Worm (Caenorhabditis elegans) whole organism, L4 larva: ENCODE measurements around the gene R04B5.6.

ENCODE experiments used
- F44E2.7 ChIP-seq: fragments of 200-800 bp; sonication (Bioruptor generic); IDR thresholded peaks from 2 replicates; pipeline ENCODE4 v2.1.2; 2022; ENCODE audit warnings: missing genetic modification characterization, missing compliant biosample characterization
- F49E8.2 ChIP-seq: sonication (generic microtip); optimal IDR thresholded peaks from 2 replicates; lab custom pipeline; 2016; ENCODE audit warnings: missing compliant biosample characterization, mild to moderate bottlenecking, missing genetic modification characterization, borderline replicate concordance
- T26A8.4 ChIP-seq: fragments of 200-800 bp; sonication (Bioruptor generic); IDR thresholded peaks from 2 replicates; pipeline ENCODE4 v1.3.6; 2022; ENCODE audit warnings: missing genetic modification characterization, missing compliant biosample characterization
- Y105C5A.15 ChIP-seq: fragments of 200-800 bp; sonication (Bioruptor generic); IDR thresholded peaks from 2 replicates; pipeline ENCODE4 v1.3.6; 2022; ENCODE audit warnings: missing genetic modification characterization, missing compliant biosample characterization
- Y75B8A.6 ChIP-seq: fragments of 200-800 bp; sonication (Bioruptor generic); IDR thresholded peaks from 2 replicates; pipeline ENCODE4 v1.3.6; 2022; ENCODE audit warnings: missing genetic modification reagents, missing genetic modification characterization, missing compliant biosample characterization
- aha-1 ChIP-seq: fragments of 150-350 bp; peaks from one replicate; lab custom pipeline; 2014; ENCODE audit warnings: missing biosample characterization, missing genetic modification characterization
- arid-1 ChIP-seq: fragments of 200-800 bp; sonication (Bioruptor generic); conservative IDR thresholded peaks from 2 replicates; pipeline ENCODE4 v1.3.6; 2022; ENCODE audit warnings: missing genetic modification reagents, missing genetic modification characterization, missing compliant biosample characterization
- ceh-20 ChIP-seq: fragments of 200-800 bp; sonication (Bioruptor generic); IDR thresholded peaks from 2 replicates; pipeline ENCODE4 v1.3.6; 2022; ENCODE audit warnings: missing genetic modification reagents, missing genetic modification characterization, missing compliant biosample characterization
- ceh-28 ChIP-seq: fragments of 150-350 bp; optimal IDR thresholded peaks from 2 replicates; lab custom pipeline; 2014; ENCODE audit warnings: missing biosample characterization, missing genetic modification reagents, missing genetic modification characterization
- ctbp-1 ChIP-seq: fragments of 200-800 bp; sonication (Bioruptor generic); IDR thresholded peaks from 2 replicates; pipeline ENCODE4 v1.3.6; 2022; ENCODE audit warnings: missing genetic modification reagents, missing genetic modification characterization, missing compliant biosample characterization
- daf-16 ChIP-seq, 3 experiments: sonication (generic microtip); optimal IDR thresholded peaks; 2 replicates each; lab custom pipeline; 2016 to 2017; ENCODE audit warnings: missing genetic modification characterization in 3 of 3, missing genetic modification reagents in 3 of 3, mild to moderate bottlenecking in 2 of 3, missing compliant biosample characterization in 2 of 3, missing biosample characterization in 1 of 3, moderate library complexity in 1 of 3
- dmd-6 ChIP-seq: fragments of 200-800 bp; sonication (Bioruptor generic); IDR thresholded peaks from 2 replicates; pipeline ENCODE4 v1.3.6; 2022; ENCODE audit warnings: missing genetic modification reagents, missing genetic modification characterization, missing compliant biosample characterization
- dpl-1 ChIP-seq: fragments of 150-350 bp; optimal IDR thresholded peaks from 2 replicates; lab custom pipeline; 2014; ENCODE audit warnings: missing biosample characterization, missing genetic modification reagents, missing genetic modification characterization
- duxl-1 ChIP-seq: sonication (generic microtip); optimal IDR thresholded peaks from 2 replicates; lab custom pipeline; 2016; ENCODE audit warnings: mild to moderate bottlenecking, missing genetic modification characterization, moderate library complexity, missing compliant biosample characterization; ENCODE audit not compliant: poor library complexity
- dve-1 ChIP-seq: sonication (generic microtip); optimal IDR thresholded peaks from 2 replicates; lab custom pipeline; 2017; ENCODE audit warnings: antibody characterized with exemption, mild to moderate bottlenecking, missing genetic modification characterization, missing compliant biosample characterization; ENCODE audit not compliant: insufficient read depth
- hif-1 ChIP-seq, 2 experiments: sonication (generic microtip); optimal IDR thresholded peaks; 2 replicates each; lab custom pipeline; 2016 to 2017; ENCODE audit warnings: missing compliant biosample characterization in 2 of 2, missing genetic modification characterization in 2 of 2, missing genetic modification reagents in 2 of 2, missing genotype in 2 of 2, mild to moderate bottlenecking in 1 of 2
- hlh-11 ChIP-seq: fragments of 200-800 bp; sonication (Bioruptor generic); optimal IDR thresholded peaks from 2 replicates; lab custom pipeline; 2018; ENCODE audit warnings: mild to moderate bottlenecking, missing genetic modification characterization, missing compliant biosample characterization
- hlh-30 ChIP-seq: sonication (generic microtip); optimal IDR thresholded peaks from 2 replicates; lab custom pipeline; 2017; ENCODE audit warnings: antibody characterized with exemption, mild to moderate bottlenecking, missing genetic modification characterization, missing compliant biosample characterization; ENCODE audit not compliant: insufficient read depth
- hmg-1.1 ChIP-seq: fragments of 200-800 bp; sonication (Bioruptor generic); IDR thresholded peaks from 2 replicates; pipeline ENCODE4 v1.3.6; 2022; ENCODE audit warnings: missing genetic modification reagents, missing genetic modification characterization, missing compliant biosample characterization
- lin-39 ChIP-seq: fragments of 150-350 bp; optimal IDR thresholded peaks from 2 replicates; lab custom pipeline; 2014; ENCODE audit warnings: missing biosample characterization, missing genetic modification reagents, missing genetic modification characterization
- madf-5 ChIP-seq, 2 experiments: fragments of 200-800 bp; sonication (Bioruptor generic); IDR thresholded peaks; 2 replicates each; pipeline ENCODE4 v1.3.6; 2022; ENCODE audit warnings: missing compliant biosample characterization in 2 of 2, missing genetic modification characterization in 2 of 2
- mdl-1 ChIP-seq, 2 experiments: fragments of 150-350 bp in 1 of 2; sonication (generic microtip) in 1 of 2; optimal IDR thresholded peaks; 2 replicates each; lab custom pipeline; 2014 to 2017; ENCODE audit warnings: missing biosample characterization in 2 of 2, missing genetic modification characterization in 2 of 2
- mes-2 ChIP-seq: sonication (generic microtip); optimal IDR thresholded peaks from 2 replicates; lab custom pipeline; 2016; ENCODE audit warnings: missing genotype, mild to moderate bottlenecking, missing genetic modification characterization, missing compliant biosample characterization; ENCODE audit not compliant: poor library complexity, severe bottlenecking
- mxl-3 ChIP-seq: fragments of 200-800 bp; sonication (Bioruptor generic); optimal IDR thresholded peaks from 2 replicates; lab custom pipeline; 2018; ENCODE audit warnings: mild to moderate bottlenecking, missing genetic modification characterization, missing compliant biosample characterization
- nhr-102 ChIP-seq: sonication (generic microtip); optimal IDR thresholded peaks from 2 replicates; lab custom pipeline; 2016; ENCODE audit warnings: mild to moderate bottlenecking, missing genetic modification characterization, moderate library complexity, missing compliant biosample characterization
- nhr-11 ChIP-seq: fragments of 150-350 bp; optimal IDR thresholded peaks from 2 replicates; lab custom pipeline; 2014; ENCODE audit warnings: missing biosample characterization, missing genetic modification characterization
- nhr-25 ChIP-seq: sonication (generic microtip); optimal IDR thresholded peaks from 2 replicates; lab custom pipeline; 2017; ENCODE audit warnings: missing genetic modification characterization, mild to moderate bottlenecking, missing compliant biosample characterization, antibody characterized with exemption, moderate library complexity, borderline replicate concordance; ENCODE audit not compliant: insufficient read depth
- nhr-28 ChIP-seq: fragments of 150-350 bp; optimal IDR thresholded peaks from 2 replicates; lab custom pipeline; 2014; ENCODE audit warnings: missing biosample characterization, missing genetic modification characterization
- nhr-42 ChIP-seq: fragments of 200-800 bp; sonication (Bioruptor generic); IDR thresholded peaks from 2 replicates; pipeline ENCODE4 v1.3.6; 2022; ENCODE audit warnings: missing genetic modification characterization, missing compliant biosample characterization
- nhr-48 ChIP-seq: sonication (generic microtip); optimal IDR thresholded peaks from 2 replicates; lab custom pipeline; 2016; ENCODE audit warnings: mild to moderate bottlenecking, missing genetic modification characterization, missing compliant biosample characterization
- nhr-6 ChIP-seq: fragments of 150-350 bp; optimal IDR thresholded peaks from 2 replicates; lab custom pipeline; 2014; ENCODE audit warnings: missing biosample characterization, missing genetic modification characterization
- nhr-76 ChIP-seq: fragments of 150-350 bp; optimal IDR thresholded peaks from 2 replicates; lab custom pipeline; 2014; ENCODE audit warnings: missing biosample characterization, missing genetic modification characterization
- pha-4 ChIP-seq, 2 experiments: fragments of 150-350 bp in 1 of 2; fragments of 200-800 bp in 1 of 2; sonication (Bioruptor generic) in 1 of 2; IDR thresholded peaks in 1 of 2; optimal IDR thresholded peaks in 1 of 2; 2 replicates each; pipeline versions ENCODE4 v1.3.6 to Lab custom; 2014 to 2022; ENCODE audit warnings: missing genetic modification characterization in 2 of 2, missing genetic modification reagents in 2 of 2, missing biosample characterization in 1 of 2, missing compliant biosample characterization in 1 of 2
- rbr-2 ChIP-seq: sonication (generic microtip); optimal IDR thresholded peaks from 2 replicates; lab custom pipeline; 2016; ENCODE audit warnings: missing genotype, missing genetic modification characterization, missing compliant biosample characterization
- saeg-2 ChIP-seq: fragments of 200-800 bp; sonication (Bioruptor generic); IDR thresholded peaks from 2 replicates; pipeline ENCODE4 v1.3.6; 2022; ENCODE audit warnings: missing genetic modification reagents, missing genetic modification characterization, missing compliant biosample characterization
- sdz-12 ChIP-seq: fragments of 200-800 bp; sonication (Bioruptor generic); optimal IDR thresholded peaks from 2 replicates; lab custom pipeline; 2018; ENCODE audit warnings: mild to moderate bottlenecking, missing genetic modification characterization, missing compliant biosample characterization
- spr-1 ChIP-seq: sonication (generic microtip); optimal IDR thresholded peaks from 2 replicates; lab custom pipeline; 2016; ENCODE audit warnings: mild to moderate bottlenecking, missing genetic modification characterization, missing compliant biosample characterization
- spr-3 ChIP-seq: fragments of 200-800 bp; sonication (Bioruptor generic); optimal IDR thresholded peaks from 2 replicates; lab custom pipeline; 2018; ENCODE audit warnings: mild to moderate bottlenecking, missing genetic modification characterization, missing compliant biosample characterization
- tra-1 ChIP-seq: fragments of 200-800 bp; sonication (Bioruptor generic); IDR thresholded peaks from 2 replicates; pipeline ENCODE4 v1.3.6; 2022; ENCODE audit warnings: missing genetic modification reagents, missing genetic modification characterization, missing compliant biosample characterization
- unc-130 ChIP-seq: sonication (generic microtip); optimal IDR thresholded peaks from 2 replicates; lab custom pipeline; 2016; ENCODE audit warnings: missing genetic modification reagents, missing genetic modification characterization, missing compliant biosample characterization
- unc-62 ChIP-seq, 3 experiments: fragments of 150-350 bp in 1 of 3; sonication (generic microtip); optimal IDR thresholded peaks in 2 of 3; peaks in 1 of 3; 1 replicate in 1 of 3; 2 replicates in 2 of 3; lab custom pipeline; 2014 to 2017; ENCODE audit warnings: missing biosample characterization in 3 of 3, missing genetic modification characterization in 3 of 3, missing genetic modification reagents in 3 of 3, missing genotype in 1 of 3
- vab-7 ChIP-seq: fragments of 200-800 bp; sonication (Bioruptor generic); IDR thresholded peaks from 2 replicates; pipeline ENCODE4 v1.3.6; 2022; ENCODE audit warnings: missing genetic modification reagents, missing genetic modification characterization, missing compliant biosample characterization
- zag-1 ChIP-seq: fragments of 150-350 bp; optimal IDR thresholded peaks from 2 replicates; lab custom pipeline; 2014; ENCODE audit warnings: missing biosample characterization, missing genetic modification characterization
- zfp-3 ChIP-seq: fragments of 200-800 bp; sonication (Bioruptor generic); conservative IDR thresholded peaks from 2 replicates; pipeline ENCODE4 v1.3.6; 2022; ENCODE audit warnings: missing genetic modification reagents, missing genetic modification characterization, missing compliant biosample characterization

R04B5.6 gene

ce11 chrV:10041484-10041883, 43.5 kb upstream of the R04B5.6 start (continued):
- TF ChIP-seq nhr-25 (tag; lab: Kevin White, UChicago), result no peak
- TF ChIP-seq unc-130 (GFP tag; lab: Kevin White, UChicago), result no peak
- TF ChIP-seq nhr-11 (tag; lab: Kevin White, UChicago), result no peak
- TF ChIP-seq ctbp-1 (GFP tag; lab: Robert Waterston, UW), result 0 out of 2 replicates have a peak, but pooled peaks have one; percentile 24
- no peak for TF ChIP-seq lin-39 (tag; lab: Kevin White, UChicago)
- no peak for TF ChIP-seq nhr-76 (tag; lab: Kevin White, UChicago)
- TF ChIP-seq sdz-12 (GFP tag; lab: Kevin White, UChicago), result no peak
- no peak for TF ChIP-seq zag-1 (tag; lab: Kevin White, UChicago)
- no peak for TF ChIP-seq nhr-42 (GFP tag; lab: Robert Waterston, UW)
- TF ChIP-seq madf-5 (GFP tag; IDR thresholded peaks at IDR 0.05; lab: Robert Waterston, UW), result no peak
- peak; percentile 54 for TF ChIP-seq dmd-6
- no peak for TF ChIP-seq pha-4 (GFP tag; IDR thresholded peaks at IDR 0.05; lab: Robert Waterston, UW)
- TF ChIP-seq pha-4 (tag; optimal IDR thresholded peaks at IDR 0.05; lab: Kevin White, UChicago), result no peak
- TF ChIP-seq F49E8.2, result no peak

ce11 chrV:10042254-10042653, 42.7 kb upstream of the R04B5.6 start:
- peak; percentile 10 for TF ChIP-seq spr-1 (tag; lab: Kevin White, UChicago)
- TF ChIP-seq ceh-20, result peak; percentile 71
- TF ChIP-seq Y105C5A.15 (GFP tag; lab: Robert Waterston, UW), result no peak
- TF ChIP-seq arid-1 (GFP tag; lab: Robert Waterston, UW), result peak; percentile 42; the same call in 1 of the 2 replicates
- TF ChIP-seq ctbp-1 (GFP tag; lab: Robert Waterston, UW), result peak; percentile 50; the same call in 1 of the 2 replicates
- peak; percentile 49 for TF ChIP-seq nhr-28 (tag; lab: Kevin White, UChicago)
- TF ChIP-seq T26A8.4 (GFP tag; lab: Robert Waterston, UW), result peak; percentile 38; the same call in 1 of the 2 replicates
- TF ChIP-seq Y75B8A.6 (GFP tag; lab: Robert Waterston, UW), result no peak
- 0 out of 2 replicates have a peak, but pooled peaks have one; percentile 48 for TF ChIP-seq zfp-3 (GFP tag; lab: Robert Waterston, UW)
- no peak for TF ChIP-seq saeg-2 (GFP tag; lab: Robert Waterston, UW)
- peak; percentile 15 for TF ChIP-seq nhr-48 (tag; lab: Kevin White, UChicago)
- TF ChIP-seq mxl-3 (GFP tag; lab: Kevin White, UChicago), result peak; percentile 57
- TF ChIP-seq mdl-1 (tag; optimal IDR thresholded peaks at IDR 0.05; lab: Kevin White, UChicago), result peak; percentile 45 to 65
- TF ChIP-seq unc-130 (GFP tag; lab: Kevin White, UChicago), result no peak
- TF ChIP-seq ceh-28 (tag; lab: Kevin White, UChicago), result peak; percentile 33
- peak; percentile 51 for TF ChIP-seq rbr-2 (tag; lab: Kevin White, UChicago)
- peak; percentile 6 for TF ChIP-seq nhr-102 (tag; lab: Kevin White, UChicago)
- peak in 1 of 2 experiments; percentile 97 for TF ChIP-seq unc-62 (GFP tag; optimal IDR thresholded peaks at IDR 0.05 in 1 of 2; lab: Kevin White, UChicago)
- TF ChIP-seq unc-62 (tag; optimal IDR thresholded peaks at IDR 0.05; lab: Kevin White, UChicago), result no peak
- no peak for TF ChIP-seq pha-4 (GFP tag; IDR thresholded peaks at IDR 0.05; lab: Robert Waterston, UW)
- no peak for TF ChIP-seq pha-4 (tag; optimal IDR thresholded peaks at IDR 0.05; lab: Kevin White, UChicago)
- TF ChIP-seq dmd-6, result peak; percentile 61
- TF ChIP-seq aha-1 (tag; lab: Kevin White, UChicago), result peak; percentile 97
- peak; percentile 49 for TF ChIP-seq spr-3 (GFP tag; lab: Kevin White, UChicago)
- peak; percentile 66 for TF ChIP-seq hlh-11 (tag; lab: Kevin White, UChicago)
- TF ChIP-seq zag-1 (tag; lab: Kevin White, UChicago), result no peak
- TF ChIP-seq mes-2 (tag; lab: Kevin White, UChicago), result peak; percentile 79
- peak; percentile 75 for TF ChIP-seq dve-1 (tag; lab: Kevin White, UChicago)
- TF ChIP-seq duxl-1 (tag; lab: Kevin White, UChicago), result peak; percentile 31
- peak; percentile 46 for TF ChIP-seq nhr-11 (tag; lab: Kevin White, UChicago)
- no peak for TF ChIP-seq vab-7
- no peak for TF ChIP-seq F44E2.7 (GFP tag; lab: Robert Waterston, UW)
- peak in 1 of 2 experiments; percentile 47 for TF ChIP-seq hif-1 (tag; optimal IDR thresholded peaks at IDR 0.05; lab: Kevin White, UChicago)
- no peak for TF ChIP-seq tra-1
- TF ChIP-seq daf-16 (GFP tag; optimal IDR thresholded peaks at IDR 0.05; lab: Kevin White, UChicago), result no peak
- TF ChIP-seq daf-16 (tag; optimal IDR thresholded peaks at IDR 0.05; lab: Kevin White, UChicago), result peak; percentile 61
- TF ChIP-seq nhr-6 (tag; lab: Kevin White, UChicago), result peak; percentile 70
- peak; percentile 76 for TF ChIP-seq hlh-30 (tag; lab: Kevin White, UChicago)
- no peak for TF ChIP-seq F49E8.2
- TF ChIP-seq dpl-1 (GFP tag; lab: Kevin White, UChicago), result peak; percentile 49
- TF ChIP-seq hmg-1.1 (GFP tag; lab: Robert Waterston, UW), result peak; percentile 78
